Worm (Caenorhabditis elegans) whole organism, mixed stage, embryonic: ENCODE measurements around the gene F36D4.1.

Experiments
- ceh-39 ChIP-seq: fragments of 150-350 bp; optimal IDR thresholded peaks from 2 replicates; lab custom pipeline; 2014; ENCODE audit warnings: missing biosample characterization, missing genetic modification characterization
- cnd-1 ChIP-seq: fragments of 200-800 bp; sonication (Bioruptor generic); optimal IDR thresholded peaks from 2 replicates; lab custom pipeline; 2018; ENCODE audit warnings: mild to moderate bottlenecking, missing genetic modification characterization, missing compliant biosample characterization
- lin-32 ChIP-seq: fragments of 200-800 bp; sonication (Bioruptor generic); optimal IDR thresholded peaks from 2 replicates; lab custom pipeline; 2018; ENCODE audit warnings: mild to moderate bottlenecking, missing genetic modification characterization, missing compliant biosample characterization
- mab-5 ChIP-seq: fragments of 150-350 bp; optimal IDR thresholded peaks from 2 replicates; lab custom pipeline; 2014; ENCODE audit warnings: missing biosample characterization, missing genetic modification characterization
- nhr-237 ChIP-seq: fragments of 150-350 bp; optimal IDR thresholded peaks from 2 replicates; lab custom pipeline; 2014; ENCODE audit warnings: missing biosample characterization, missing genetic modification characterization
- nhr-76 ChIP-seq: sonication (generic microtip); optimal IDR thresholded peaks from 2 replicates; lab custom pipeline; 2017; ENCODE audit warnings: missing biosample characterization, missing genetic modification characterization
- pha-4 ChIP-seq: fragments of 150-350 bp; optimal IDR thresholded peaks from 2 replicates; lab custom pipeline; 2018; ENCODE audit warnings: missing biosample characterization, missing genetic modification reagents, missing genetic modification characterization
- snpc-4 ChIP-seq: fragments of 150-350 bp; optimal IDR thresholded peaks from 2 replicates; lab custom pipeline; 2014; ENCODE audit warnings: missing biosample characterization, missing genetic modification characterization
- sptf-1 ChIP-seq: sonication (generic microtip); optimal IDR thresholded peaks from 2 replicates; lab custom pipeline; 2017; ENCODE audit warnings: mild to moderate bottlenecking, missing genetic modification characterization, moderate library complexity, missing compliant biosample characterization
- unc-62 ChIP-seq: fragments of 150-350 bp; optimal IDR thresholded peaks from 2 replicates; lab custom pipeline; 2014; ENCODE audit warnings: missing biosample characterization, missing genetic modification reagents, missing genetic modification characterization
- ztf-11 ChIP-seq: fragments of 150-350 bp; optimal IDR thresholded peaks from 2 replicates; lab custom pipeline; 2014; ENCODE audit warnings: missing biosample characterization, missing genetic modification characterization

DNA sequence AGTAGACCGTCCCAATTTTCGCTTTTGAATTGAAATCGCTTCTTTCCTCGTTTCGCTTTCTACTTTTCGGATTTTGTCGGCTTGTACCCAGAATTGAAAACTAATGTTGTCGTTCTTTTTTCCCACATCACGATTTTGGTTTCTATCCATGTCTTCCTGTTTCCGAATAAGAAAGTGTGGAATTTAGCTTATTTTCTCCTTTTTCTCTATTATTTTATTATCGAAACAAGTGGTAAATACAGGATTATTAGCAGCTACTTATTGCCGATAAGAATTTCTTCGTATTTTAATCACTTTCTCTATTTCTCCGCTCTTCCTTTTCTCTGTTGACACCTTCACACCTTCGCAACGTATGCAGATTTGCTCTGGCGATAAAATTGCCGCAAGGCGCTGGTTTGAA, 31.8 kb upstream of the F36D4.1 start:
- TF ChIP-seq nhr-76 (tag; lab: Kevin White, UChicago) (no peak), nhr-237 (no peak), unc-62 (GFP tag; lab: Kevin White, UChicago) (no peak), pha-4 (no peak), lin-32 (GFP tag; lab: Kevin White, UChicago) (no peak), ceh-39 (tag; lab: Kevin White, UChicago) (no peak), snpc-4 (no peak), mab-5 (tag; lab: Kevin White, UChicago) (no peak), ztf-11 (tag; lab: Kevin White, UChicago) (no peak), cnd-1 (tag; lab: Kevin White, UChicago) (no peak), sptf-1 (tag; lab: Kevin White, UChicago) (no peak)
